Worm (Caenorhabditis elegans): ENCODE results near the gene nhr-134.

nhr-134 gene

DNA sequence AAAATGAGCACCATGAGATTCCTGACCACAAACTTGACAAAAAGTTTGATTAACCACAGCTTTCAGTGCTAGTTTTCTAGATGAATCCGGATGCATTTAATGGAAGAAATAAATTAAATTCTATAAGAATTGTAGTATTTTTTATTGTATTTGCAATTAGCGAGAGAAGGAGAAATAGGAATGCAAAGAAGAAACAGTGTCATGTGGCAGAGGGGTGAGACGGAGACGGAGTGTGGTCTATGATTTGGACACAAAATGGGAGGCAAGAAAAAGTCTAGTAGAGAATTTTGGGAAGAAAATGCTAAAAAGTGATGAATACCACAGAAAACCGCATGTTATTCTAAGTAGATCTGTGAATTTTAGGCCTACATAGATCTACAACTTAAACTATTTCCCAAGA, 47.0 kb downstream of the nhr-134 start, which contains the start of gene nhr-59:
Gene nhr-59, minus strand, starts transcription at position 214 of the 400 bp plus-strand sequence.
- TF ChIP-seq nhr-71 (tag; optimal IDR thresholded peaks at IDR 0.05): peak; percentile 22
- peak in 1 of 2 experiments; percentile 56 for TF ChIP-seq lin-35 (GFP tag; optimal IDR thresholded peaks at IDR 0.05)
- TF ChIP-seq nhr-90 (tag; optimal IDR thresholded peaks at IDR 0.05; ENCODE audit: poor library complexity): no peak
- TF ChIP-seq egl-27 (tag; optimal IDR thresholded peaks at IDR 0.05): no peak
- TF ChIP-seq lin-14 (GFP tag; optimal IDR thresholded peaks at IDR 0.05): peak; percentile 68
- TF ChIP-seq efl-1 (optimal IDR thresholded peaks at IDR 0.05): peak in 1 of 2 experiments; percentile 7
- TF ChIP-seq efl-1 (GFP tag; optimal IDR thresholded peaks at IDR 0.05 in 1 of 2): no peak
- peak; percentile 53 for TF ChIP-seq nhr-20 (tag; optimal IDR thresholded peaks at IDR 0.05)
- TF ChIP-seq nhr-12 (tag; optimal IDR thresholded peaks at IDR 0.05): no peak
- peak; percentile 0 for TF ChIP-seq mep-1 (tag; optimal IDR thresholded peaks at IDR 0.05)
- TF ChIP-seq aly-2 (tag; optimal IDR thresholded peaks at IDR 0.05): peak; percentile 15
- TF ChIP-seq irx-1 (tag; optimal IDR thresholded peaks at IDR 0.05): no peak
- no peak for TF ChIP-seq lsy-2 (tag; optimal IDR thresholded peaks at IDR 0.05)
- no peak for TF ChIP-seq swsn-7 (tag; optimal IDR thresholded peaks at IDR 0.05)
- TF ChIP-seq unc-62 (GFP tag; optimal IDR thresholded peaks at IDR 0.05): no peak
- peak in 1 of 3 experiments; percentile 11 for TF ChIP-seq dpl-1 (GFP tag; optimal IDR thresholded peaks at IDR 0.05)
- TF ChIP-seq zip-4 (GFP tag; optimal IDR thresholded peaks at IDR 0.05): no peak

ce11 chrV:2278543-2278942, 47.5 kb downstream of the nhr-134 start, which contains the start of gene fbxa-137:
TSS of gene fbxa-137 (plus strand) at chrV:2278816.
- TF ChIP-seq nhr-71 (tag; optimal IDR thresholded peaks at IDR 0.05) (no peak), efl-1 (optimal IDR thresholded peaks at IDR 0.05) (no peak), efl-1 (GFP tag; optimal IDR thresholded peaks at IDR 0.05 in 1 of 2) (no peak), pag-3 (tag; optimal IDR thresholded peaks at IDR 0.05; ENCODE audit: borderline replicate concordance, insufficient read depth) (no peak), lin-14 (GFP tag; optimal IDR thresholded peaks at IDR 0.05) (peak; percentile 14), C16A3.4 (tag; optimal IDR thresholded peaks at IDR 0.05) (no peak)

- TF ChIP-seq nhr-76 (tag; optimal IDR thresholded peaks at IDR 0.05) (no peak), blmp-1 (tag; optimal IDR thresholded peaks at IDR 0.05) (peak; percentile 79), nhr-47 (tag; optimal IDR thresholded peaks at IDR 0.05) (peak; percentile 43), nhr-77 (tag; optimal IDR thresholded peaks at IDR 0.05) (no peak), lsy-2 (tag; optimal IDR thresholded peaks at IDR 0.05) (peak; percentile 29 to 73), lin-15B (tag; optimal IDR thresholded peaks at IDR 0.05) (no peak), C16A3.4 (tag; optimal IDR thresholded peaks at IDR 0.05) (peak; percentile 45), grh-1 (GFP tag; IDR thresholded peaks at IDR 0.05) (no peak), aly-2 (tag; optimal IDR thresholded peaks at IDR 0.05) (no peak), efl-1 (optimal IDR thresholded peaks at IDR 0.05) (peak; percentile 60 to 63), efl-1 (GFP tag; optimal IDR thresholded peaks at IDR 0.05 in 1 of 2) (peak; percentile 20 to 88), nhr-237 (tag; optimal IDR thresholded peaks at IDR 0.05) (no peak), nhr-85 (tag) (no peak), pax-3 (tag; optimal IDR thresholded peaks at IDR 0.05) (no peak), fkh-10 (GFP tag; optimal IDR thresholded peaks at IDR 0.05) (no peak), pag-3 (tag; optimal IDR thresholded peaks at IDR 0.05; ENCODE audit: borderline replicate concordance, insufficient read depth) (peak; percentile 24), ceh-63 (GFP tag; optimal IDR thresholded peaks at IDR 0.05) (no peak), jun-1 (tag; optimal IDR thresholded peaks at IDR 0.05) (no peak), vab-15 (tag; optimal IDR thresholded peaks at IDR 0.05) (no peak), unc-86 (tag; optimal IDR thresholded peaks at IDR 0.05) (no peak), unc-62 (GFP tag; optimal IDR thresholded peaks at IDR 0.05) (no peak), egl-27 (tag; optimal IDR thresholded peaks at IDR 0.05) (no peak), unc-30 (tag; optimal IDR thresholded peaks at IDR 0.05) (no peak), snpc-4 (tag; optimal IDR thresholded peaks at IDR 0.05) (no peak), tbx-2 (tag; optimal IDR thresholded peaks at IDR 0.05) (peak; percentile 30), ztf-11 (tag; optimal IDR thresholded peaks at IDR 0.05) (no peak), zag-1 (tag; optimal IDR thresholded peaks at IDR 0.05) (no peak), xbp-1 (tag; optimal IDR thresholded peaks at IDR 0.05) (peak; percentile 1), pqm-1 (tag; optimal IDR thresholded peaks at IDR 0.05) (no peak), fos-1 (tag; optimal IDR thresholded peaks at IDR 0.05) (no peak), egl-13 (tag; optimal IDR thresholded peaks at IDR 0.05) (no peak), lin-35 (GFP tag; optimal IDR thresholded peaks at IDR 0.05) (peak; percentile 38 to 56), fkh-8 (tag; optimal IDR thresholded peaks at IDR 0.05) (peak; percentile 35), lin-39 (tag; optimal IDR thresholded peaks at IDR 0.05) (no peak), elt-3 (tag; optimal IDR thresholded peaks at IDR 0.05) (peak in 1 of 6 experiments; percentile 47), hlh-17 (GFP tag; optimal IDR thresholded peaks at IDR 0.05; ENCODE audit: borderline replicate concordance) (no peak), zip-4 (GFP tag; optimal IDR thresholded peaks at IDR 0.05) (no peak), ceh-82 (tag; optimal IDR thresholded peaks at IDR 0.05) (peak in 1 of 3 experiments; percentile 50)
Observed at ce11 chrV:2281499-2281898, 50.5 kb downstream of the nhr-134 start, which contains the start of gene nhr-228. TSS of gene nhr-228 (plus strand) at chrV:2281759.
